Worm (Caenorhabditis elegans) whole organism, mixed stage, embryonic: ENCODE data around the gene F46C5.1.

Experiments used
- M03D4.4 ChIP-seq: sonication (generic microtip); optimal IDR thresholded peaks from 2 replicates; lab custom pipeline; 2017; ENCODE audit warnings: mild to moderate bottlenecking, missing genetic modification characterization, missing compliant biosample characterization
- blmp-1 ChIP-seq: fragments of 150-350 bp; optimal IDR thresholded peaks from 2 replicates; lab custom pipeline; 2014; ENCODE audit warnings: missing biosample characterization, missing genetic modification characterization
- ceh-39 ChIP-seq: fragments of 150-350 bp; optimal IDR thresholded peaks from 2 replicates; lab custom pipeline; 2014; ENCODE audit warnings: missing biosample characterization, missing genetic modification characterization
- ceh-43 ChIP-seq: fragments of 200-800 bp; sonication (Bioruptor generic); optimal IDR thresholded peaks from 2 replicates; lab custom pipeline; 2018; ENCODE audit warnings: mild to moderate bottlenecking, missing genetic modification characterization, moderate library complexity, missing compliant biosample characterization
- ceh-83 ChIP-seq: fragments of 200-800 bp; sonication (Bioruptor generic); optimal IDR thresholded peaks from 2 replicates; lab custom pipeline; 2018; ENCODE audit warnings: mild to moderate bottlenecking, missing genetic modification characterization, missing compliant biosample characterization
- ces-1 ChIP-seq: fragments of 150-350 bp; optimal IDR thresholded peaks from 2 replicates; lab custom pipeline; 2014; ENCODE audit warnings: missing biosample characterization, missing genetic modification reagents, missing genetic modification characterization
- cnd-1 ChIP-seq: fragments of 200-800 bp; sonication (Bioruptor generic); optimal IDR thresholded peaks from 2 replicates; lab custom pipeline; 2018; ENCODE audit warnings: mild to moderate bottlenecking, missing genetic modification characterization, missing compliant biosample characterization
- drap-1 ChIP-seq: fragments of 200-800 bp; sonication (Bioruptor generic); optimal IDR thresholded peaks from 3 replicates; lab custom pipeline; 2018; ENCODE audit warnings: mild to moderate bottlenecking, missing genetic modification characterization, missing compliant biosample characterization
- elt-1 ChIP-seq: sonication (generic microtip); optimal IDR thresholded peaks from 2 replicates; lab custom pipeline; 2017; ENCODE audit warnings: missing genetic modification characterization, mild to moderate bottlenecking, missing compliant biosample characterization, antibody characterized with exemption, moderate library complexity, borderline replicate concordance; ENCODE audit not compliant: insufficient read depth
- flh-1 ChIP-seq: fragments of 200-800 bp; sonication (Bioruptor generic); optimal IDR thresholded peaks from 2 replicates; lab custom pipeline; 2018; ENCODE audit warnings: mild to moderate bottlenecking, missing genetic modification characterization, moderate library complexity, missing compliant biosample characterization
- ham-2 ChIP-seq: fragments of 200-800 bp; sonication (Bioruptor generic); optimal IDR thresholded peaks from 2 replicates; lab custom pipeline; 2018; ENCODE audit warnings: mild to moderate bottlenecking, missing genetic modification characterization, missing compliant biosample characterization
- hlh-1 ChIP-seq: fragments of 150-350 bp; optimal IDR thresholded peaks from 2 replicates; lab custom pipeline; 2014; ENCODE audit warnings: missing biosample characterization, missing genetic modification reagents, missing genetic modification characterization
- lin-13 ChIP-seq: fragments of 150-350 bp; optimal IDR thresholded peaks from 2 replicates; lab custom pipeline; 2014; ENCODE audit warnings: missing biosample characterization, missing genetic modification characterization
- lin-32 ChIP-seq: fragments of 200-800 bp; sonication (Bioruptor generic); optimal IDR thresholded peaks from 2 replicates; lab custom pipeline; 2018; ENCODE audit warnings: mild to moderate bottlenecking, missing genetic modification characterization, missing compliant biosample characterization
- lsy-2 ChIP-seq: fragments of 150-350 bp; optimal IDR thresholded peaks from 2 replicates; lab custom pipeline; 2014; ENCODE audit warnings: missing biosample characterization, missing genetic modification characterization
- mab-5 ChIP-seq: fragments of 150-350 bp; optimal IDR thresholded peaks from 2 replicates; lab custom pipeline; 2014; ENCODE audit warnings: missing biosample characterization, missing genetic modification characterization
- mep-1 ChIP-seq: fragments of 150-350 bp; optimal IDR thresholded peaks from 2 replicates; lab custom pipeline; 2017; ENCODE audit warnings: missing biosample characterization, missing genetic modification reagents, missing genetic modification characterization, inconsistent platforms
- mls-2 ChIP-seq: sonication (generic microtip); optimal IDR thresholded peaks from 2 replicates; lab custom pipeline; 2016; ENCODE audit warnings: mild to moderate bottlenecking, missing genetic modification characterization, moderate library complexity, missing compliant biosample characterization
- nhr-12 ChIP-seq: fragments of 150-350 bp; optimal IDR thresholded peaks from 2 replicates; lab custom pipeline; 2014; ENCODE audit warnings: missing biosample characterization, missing genetic modification characterization
- nhr-2 ChIP-seq: fragments of 150-350 bp; optimal IDR thresholded peaks from 2 replicates; lab custom pipeline; 2014; ENCODE audit warnings: missing biosample characterization, missing genetic modification characterization
- nhr-237 ChIP-seq: fragments of 150-350 bp; optimal IDR thresholded peaks from 2 replicates; lab custom pipeline; 2014; ENCODE audit warnings: missing biosample characterization, missing genetic modification characterization
- nhr-28 ChIP-seq: fragments of 150-350 bp; optimal IDR thresholded peaks from 2 replicates; lab custom pipeline; 2014; ENCODE audit warnings: missing biosample characterization, missing genetic modification characterization
- sem-2 ChIP-seq: fragments of 200-800 bp; sonication (Bioruptor generic); optimal IDR thresholded peaks from 2 replicates; lab custom pipeline; 2018; ENCODE audit warnings: mild to moderate bottlenecking, missing genetic modification characterization, missing compliant biosample characterization
- snpc-4 ChIP-seq: fragments of 150-350 bp; optimal IDR thresholded peaks from 2 replicates; lab custom pipeline; 2014; ENCODE audit warnings: missing biosample characterization, missing genetic modification characterization
- sptf-1 ChIP-seq: sonication (generic microtip); optimal IDR thresholded peaks from 2 replicates; lab custom pipeline; 2017; ENCODE audit warnings: mild to moderate bottlenecking, missing genetic modification characterization, moderate library complexity, missing compliant biosample characterization
- tbx-8 ChIP-seq: fragments of 200-800 bp; sonication (Bioruptor generic); optimal IDR thresholded peaks from 2 replicates; lab custom pipeline; 2018; ENCODE audit warnings: mild to moderate bottlenecking, missing genetic modification characterization, moderate library complexity, missing compliant biosample characterization
- unc-120 ChIP-seq: sonication (generic microtip); optimal IDR thresholded peaks from 2 replicates; lab custom pipeline; 2017; ENCODE audit warnings: missing genetic modification characterization, missing compliant biosample characterization; ENCODE audit not compliant: poor library complexity, severe bottlenecking
- unc-39 ChIP-seq: fragments of 150-350 bp; optimal IDR thresholded peaks from 2 replicates; lab custom pipeline; 2014; ENCODE audit warnings: missing biosample characterization, missing genetic modification characterization
- unc-62 ChIP-seq: fragments of 150-350 bp; optimal IDR thresholded peaks from 2 replicates; lab custom pipeline; 2014; ENCODE audit warnings: missing biosample characterization, missing genetic modification reagents, missing genetic modification characterization
- zip-8 ChIP-seq: fragments of 150-350 bp; optimal IDR thresholded peaks from 2 replicates; lab custom pipeline; 2014; ENCODE audit warnings: missing biosample characterization, missing genetic modification characterization
- ztf-11 ChIP-seq: fragments of 150-350 bp; optimal IDR thresholded peaks from 2 replicates; lab custom pipeline; 2014; ENCODE audit warnings: missing biosample characterization, missing genetic modification characterization

The F46C5.1 gene

ce11 chrII:8856524-8856923, 35.5 kb upstream of the F46C5.1 start:
- TF ChIP-seq unc-120 (tag; lab: Kevin White, UChicago) (no peak), ham-2 (GFP tag; lab: Kevin White, UChicago) (peak; percentile 75), lsy-2 (no peak), ces-1 (GFP tag; lab: Kevin White, UChicago) (no peak), snpc-4 (tag; lab: Kevin White, UChicago) (no peak), zip-8 (tag; lab: Kevin White, UChicago) (no peak), lin-13 (no peak), flh-1 (GFP tag; lab: Kevin White, UChicago) (no peak), blmp-1 (peak; percentile 59), M03D4.4 (no peak), hlh-1 (no peak), drap-1 (GFP tag; lab: Kevin White, UChicago) (no peak), ceh-39 (no peak), unc-62 (GFP tag; lab: Kevin White, UChicago) (peak; percentile 12)
- TF ChIP-seq, all 35 proteins: peak for 3

- TF ChIP-seq ceh-83 = no peak
- TF ChIP-seq drap-1 (GFP tag; lab: Kevin White, UChicago) = no peak
- no peak for TF ChIP-seq ceh-43 (GFP tag; lab: Kevin White, UChicago)
- no peak for TF ChIP-seq sem-2 (GFP tag; lab: Kevin White, UChicago)
These were observed 33.9 kb upstream of the F46C5.1 start for ce11 chrII:8854874-8855273.

ce11 chrII:8853960-8854359, 33.0 kb upstream of the F46C5.1 start:
- TF ChIP-seq mab-5 (tag; lab: Kevin White, UChicago) = no peak
- TF ChIP-seq ceh-43 (GFP tag; lab: Kevin White, UChicago) = no peak
- TF ChIP-seq unc-120 (tag; lab: Kevin White, UChicago) = no peak
- TF ChIP-seq elt-1 (tag; lab: Kevin White, UChicago) = no peak
- TF ChIP-seq ces-1 (GFP tag; lab: Kevin White, UChicago) = no peak
- no peak for TF ChIP-seq nhr-2 (tag; lab: Kevin White, UChicago)
- no peak for TF ChIP-seq lin-13
- TF ChIP-seq sem-2 (GFP tag; lab: Kevin White, UChicago) = no peak

- TF ChIP-seq nhr-28 (tag; lab: Kevin White, UChicago) (no peak), ztf-11 (tag; lab: Kevin White, UChicago) (no peak), lin-32 (GFP tag; lab: Kevin White, UChicago) (no peak), drap-1 (GFP tag; lab: Kevin White, UChicago) (no peak), snpc-4 (tag; lab: Kevin White, UChicago) (no peak), tbx-8 (GFP tag; lab: Kevin White, UChicago) (no peak), nhr-237 (tag; lab: Kevin White, UChicago) (no peak), elt-1 (tag; lab: Kevin White, UChicago) (no peak), ceh-43 (GFP tag; lab: Kevin White, UChicago) (no peak), ceh-83 (no peak), mep-1 (no peak)
These were observed 32.2 kb upstream of the F46C5.1 start for ce11 chrII:8853238-8853637.

ce11 chrII:8851996-8852587, 31.1 kb upstream of the F46C5.1 start, which contains the start of gene oac-46:
oac-46 (minus strand) TSS chrII:8852096.
- TF ChIP-seq sem-2 (GFP tag; lab: Kevin White, UChicago) = no peak
- peak; percentile 44 for TF ChIP-seq blmp-1

ce11 chrII:8848984-8849383, 28.0 kb upstream of the F46C5.1 start:
- TF ChIP-seq nhr-28 (tag; lab: Kevin White, UChicago) = no peak
- no peak for TF ChIP-seq zip-8 (tag; lab: Kevin White, UChicago)
- no peak for TF ChIP-seq nhr-12 (tag; lab: Kevin White, UChicago)
- TF ChIP-seq unc-62 (GFP tag; lab: Kevin White, UChicago) = no peak
- TF ChIP-seq, all 35 proteins: peak for 0

- TF ChIP-seq ceh-83 = no peak
- TF ChIP-seq mab-5 (tag; lab: Kevin White, UChicago) = no peak
- TF ChIP-seq zip-8 (tag; lab: Kevin White, UChicago) = no peak
- no peak for TF ChIP-seq unc-39 (tag; lab: Kevin White, UChicago)
- TF ChIP-seq lsy-2 = no peak
- no peak for TF ChIP-seq sem-2 (GFP tag; lab: Kevin White, UChicago)
- no peak for TF ChIP-seq unc-62 (GFP tag; lab: Kevin White, UChicago)
- TF ChIP-seq mls-2 (tag; lab: Kevin White, UChicago) = no peak
- TF ChIP-seq mep-1 = no peak
- no peak for TF ChIP-seq M03D4.4
- TF ChIP-seq cnd-1 (tag; lab: Kevin White, UChicago) = no peak
- no peak for TF ChIP-seq drap-1 (GFP tag; lab: Kevin White, UChicago)
- TF ChIP-seq sptf-1 (tag; lab: Kevin White, UChicago) = no peak
- no peak for TF ChIP-seq tbx-8 (GFP tag; lab: Kevin White, UChicago)
These were observed 24.9 kb upstream of the F46C5.1 start for ce11 chrII:8845932-8846331.
